Fruit fly (Drosophila melanogaster) whole organism, embryonic: ENCODE results near the gene CG7685.
A peak's percentile ranks its signal among the peaks of the same experiment; 100 is the strongest.

Experiments used
- Atf6 ChIP-seq: fragments of 200-800 bp; sonication (Bioruptor generic); IDR thresholded peaks from 2 replicates; pipeline ENCODE4 v1.3.6; 2022; ENCODE audit warnings: missing biosample characterization, missing genetic modification characterization
- BEAF-32 ChIP-seq: fragments of 200-800 bp; sonication (Bioruptor generic); optimal IDR thresholded peaks from 3 replicates; lab custom pipeline; 2017; ENCODE audit warnings: missing biosample characterization, missing genetic modification characterization, mild to moderate bottlenecking, moderate library complexity, missing genetic modification reagents
- Bgb ChIP-seq: fragments of 200-800 bp; sonication (Bioruptor generic); IDR thresholded peaks from 2 replicates; pipeline ENCODE4 v1.3.6; 2022; ENCODE audit warnings: missing biosample characterization, missing genetic modification characterization; ENCODE audit not compliant: partially characterized antibody
- CG10431 ChIP-seq: fragments of 200-800 bp; sonication (Bioruptor generic); optimal IDR thresholded peaks from 3 replicates; lab custom pipeline; 2018; ENCODE audit warnings: missing biosample characterization, mild to moderate bottlenecking, missing genetic modification characterization
- CG12236 ChIP-seq: fragments of 200-800 bp; sonication (Bioruptor generic); optimal IDR thresholded peaks from 2 replicates; lab custom pipeline; 2016; ENCODE audit warnings: missing biosample characterization, missing genetic modification characterization
- CG12769 ChIP-seq: fragments of 200-800 bp; sonication (Bioruptor generic); optimal IDR thresholded peaks from 2 replicates; lab custom pipeline; 2019; ENCODE audit warnings: missing biosample characterization, mild to moderate bottlenecking, missing genetic modification characterization, moderate library complexity
- CG13624 ChIP-seq: fragments of 200-800 bp; sonication (Bioruptor generic); optimal IDR thresholded peaks from 2 replicates; lab custom pipeline; 2016; ENCODE audit warnings: missing biosample characterization, missing genetic modification characterization
- CG15011 ChIP-seq: fragments of 200-800 bp; sonication (Bioruptor generic); optimal IDR thresholded peaks from 3 replicates; lab custom pipeline; 2018; ENCODE audit warnings: missing biosample characterization, mild to moderate bottlenecking, missing genetic modification characterization
- CG1529 ChIP-seq: fragments of 200-800 bp; sonication (Bioruptor generic); optimal IDR thresholded peaks from 3 replicates; lab custom pipeline; 2018; ENCODE audit warnings: missing biosample characterization, missing genetic modification characterization
- CG18599 ChIP-seq: fragments of 200-800 bp; sonication (Bioruptor generic); optimal IDR thresholded peaks from 3 replicates; lab custom pipeline; 2017; ENCODE audit warnings: missing biosample characterization, missing genetic modification characterization, mild to moderate bottlenecking, moderate library complexity, missing genetic modification reagents
- CG30431 ChIP-seq: fragments of 200-800 bp; sonication (Bioruptor generic); optimal IDR thresholded peaks from 2 replicates; lab custom pipeline; 2017; ENCODE audit warnings: missing biosample characterization, missing genetic modification characterization
- CG34422 ChIP-seq: fragments of 200-800 bp; sonication (Bioruptor generic); IDR thresholded peaks from 3 replicates; pipeline ENCODE4 v1.3.6; 2022; ENCODE audit warnings: missing biosample characterization, missing genetic modification characterization
- CG4360 ChIP-seq: fragments of 200-800 bp; sonication (Bioruptor generic); IDR thresholded peaks from 2 replicates; pipeline ENCODE4 v1.3.6; 2022; ENCODE audit warnings: missing biosample characterization, missing genetic modification characterization
- CG4854 ChIP-seq: fragments of 200-800 bp; sonication (Bioruptor generic); optimal IDR thresholded peaks from 2 replicates; lab custom pipeline; 2016; ENCODE audit warnings: missing biosample characterization, missing genetic modification characterization, inconsistent platforms
- CG6854 ChIP-seq: fragments of 200-800 bp; sonication (Bioruptor generic); optimal IDR thresholded peaks from 3 replicates; lab custom pipeline; 2017; ENCODE audit warnings: missing biosample characterization, mild to moderate bottlenecking, missing genetic modification characterization
- CG7963 ChIP-seq: fragments of 200-800 bp; sonication (Bioruptor generic); IDR thresholded peaks from 3 replicates; pipeline ENCODE4 v1.3.6; 2022; ENCODE audit warnings: missing biosample characterization, missing genetic modification characterization; ENCODE audit not compliant: partially characterized antibody
- CG8765 ChIP-seq: fragments of 200-800 bp; sonication (Bioruptor generic); IDR thresholded peaks from 2 replicates; pipeline ENCODE4 v1.3.6; 2022; ENCODE audit warnings: missing biosample characterization, missing genetic modification characterization
- CG8944 ChIP-seq: fragments of 200-800 bp; sonication (Bioruptor generic); optimal IDR thresholded peaks from 3 replicates; lab custom pipeline; 2016; ENCODE audit warnings: missing biosample characterization, missing genetic modification characterization
- CG9932 ChIP-seq: fragments of 200-800 bp; sonication (Bioruptor generic); IDR thresholded peaks from 2 replicates; pipeline ENCODE4 v1.3.6; 2022; ENCODE audit warnings: missing biosample characterization, missing genetic modification characterization
- Dll ChIP-seq: fragments of 200-800 bp; sonication (Bioruptor generic); IDR thresholded peaks from 4 replicates; pipeline ENCODE4 v1.3.6; 2022; ENCODE audit warnings: missing biosample characterization, missing genetic modification characterization; ENCODE audit not compliant: partially characterized antibody
- ERR ChIP-seq: fragments of 200-800 bp; sonication (Bioruptor generic); optimal IDR thresholded peaks from 2 replicates; lab custom pipeline; 2016; ENCODE audit warnings: missing biosample characterization, missing genetic modification characterization
- Fer1 ChIP-seq: fragments of 200-800 bp; sonication (Bioruptor generic); optimal IDR thresholded peaks from 2 replicates; lab custom pipeline; 2017; ENCODE audit warnings: missing biosample characterization, mild to moderate bottlenecking, missing genetic modification characterization
- Hmr ChIP-seq: fragments of 200-800 bp; sonication (Bioruptor generic); optimal IDR thresholded peaks from 3 replicates; lab custom pipeline; 2017; ENCODE audit warnings: mild to moderate bottlenecking, missing biosample characterization, missing genetic modification reagents, missing genetic modification characterization
- Hsf ChIP-seq: fragments of 200-800 bp; sonication (Bioruptor generic); optimal IDR thresholded peaks from 3 replicates; lab custom pipeline; 2016; ENCODE audit warnings: missing biosample characterization, missing genetic modification characterization
- Nf-YA ChIP-seq: fragments of 200-800 bp; sonication (Bioruptor generic); IDR thresholded peaks from 2 replicates; pipeline ENCODE4 v1.3.6; 2022; ENCODE audit warnings: missing biosample characterization, missing genetic modification characterization
- Rfx ChIP-seq: fragments of 200-800 bp; sonication (Bioruptor generic); IDR thresholded peaks from 2 replicates; pipeline ENCODE4 v1.3.6; 2022; ENCODE audit warnings: missing biosample characterization, missing genetic modification characterization
- crol ChIP-seq: fragments of 200-800 bp; sonication (Bioruptor generic); IDR thresholded peaks from 2 replicates; pipeline ENCODE4 v1.3.6; 2022; ENCODE audit warnings: missing biosample characterization, missing genetic modification characterization
- ewg ChIP-seq: fragments of 200-800 bp; sonication (Bioruptor generic); optimal IDR thresholded peaks from 3 replicates; lab custom pipeline; 2017; ENCODE audit warnings: mild to moderate bottlenecking, missing biosample characterization, missing genetic modification reagents, missing genetic modification characterization
- fd96Cb ChIP-seq: fragments of 200-800 bp; sonication (Bioruptor generic); optimal IDR thresholded peaks from 2 replicates; lab custom pipeline; 2018; ENCODE audit warnings: missing biosample characterization, mild to moderate bottlenecking, missing genetic modification characterization, moderate library complexity
- gem ChIP-seq: fragments of 200-800 bp; sonication (Bioruptor generic); optimal IDR thresholded peaks from 2 replicates; lab custom pipeline; 2019; ENCODE audit warnings: missing biosample characterization, mild to moderate bottlenecking, missing genetic modification characterization, moderate library complexity
- grau ChIP-seq: fragments of 200-800 bp; optimal IDR thresholded peaks from 3 replicates; lab custom pipeline; 2019; ENCODE audit warnings: missing biosample characterization, mild to moderate bottlenecking, missing genetic modification characterization, moderate library complexity
- hb ChIP-seq: fragments of 200-800 bp; sonication (Bioruptor generic); IDR thresholded peaks from 3 replicates; pipeline ENCODE4 v1.3.6; 2022; ENCODE audit warnings: missing biosample characterization, missing genetic modification characterization; ENCODE audit not compliant: partially characterized antibody
- mam ChIP-seq: fragments of 200-800 bp; sonication (Bioruptor generic); optimal IDR thresholded peaks from 3 replicates; lab custom pipeline; 2016; ENCODE audit warnings: missing biosample characterization, missing genetic modification characterization
- scrt ChIP-seq: fragments of 200-800 bp; sonication (Bioruptor generic); optimal IDR thresholded peaks from 2 replicates; lab custom pipeline; 2018; ENCODE audit warnings: missing biosample characterization, mild to moderate bottlenecking, missing genetic modification characterization, moderate library complexity
- sens ChIP-seq: fragments of 200-800 bp; sonication (Bioruptor generic); peaks from one replicate; lab custom pipeline; 2016; ENCODE audit warnings: missing biosample characterization, missing genetic modification characterization
- sisA ChIP-seq: fragments of 200-800 bp; sonication (Bioruptor generic); IDR thresholded peaks from 2 replicates; pipeline ENCODE4 v1.3.6; 2022; ENCODE audit warnings: missing biosample characterization, missing genetic modification characterization
- sna ChIP-seq: fragments of 200-800 bp; sonication (Bioruptor generic); IDR thresholded peaks from 2 replicates; pipeline ENCODE4 v1.3.6; 2022; ENCODE audit warnings: missing biosample characterization, missing genetic modification characterization; ENCODE audit not compliant: partially characterized antibody
- tx ChIP-seq: fragments of 200-800 bp; sonication (Bioruptor generic); optimal IDR thresholded peaks from 2 replicates; lab custom pipeline; 2016; ENCODE audit warnings: missing biosample characterization, missing genetic modification characterization
- unc-4 ChIP-seq: fragments of 200-800 bp; sonication (Bioruptor generic); IDR thresholded peaks from 2 replicates; pipeline ENCODE4 v1.3.6; 2022; ENCODE audit warnings: missing biosample characterization, missing genetic modification characterization; ENCODE audit not compliant: partially characterized antibody

The CG7685 gene

dm6 chr3R:18360630-18361260 lies 44.0 kb upstream of the CG7685 start, which contains the start of gene CG15803 (continued):
- no peak for TF ChIP-seq CG15011 (GFP tag; lab: Kevin White, UChicago)
- no peak for TF ChIP-seq CG10431 (GFP tag; lab: Kevin White, UChicago)
- no peak for TF ChIP-seq CG13624 (GFP tag; lab: Kevin White, UChicago)
- TF ChIP-seq CG8765 (GFP tag; lab: Robert Waterston, UW): no peak
- TF ChIP-seq Hsf: no peak
- peak; percentile 26 for TF ChIP-seq scrt
- peak; percentile 6 for TF ChIP-seq Fer1 (GFP tag; lab: Kevin White, UChicago)
- TF ChIP-seq sisA (GFP tag; lab: Robert Waterston, UW): 0 out of 2 replicates have a peak, but pooled peaks have one; percentile 20
- no peak for TF ChIP-seq CG1529
- peak; percentile 37; the same call in 1 of the 2 replicates for TF ChIP-seq CG9932 (GFP tag; lab: Robert Waterston, UW)
- peak; percentile 55 for TF ChIP-seq CG18599 (GFP tag; lab: Kevin White, UChicago)
- peak; percentile 30 for TF ChIP-seq gem (tag; lab: Kevin White, UChicago)
- TF ChIP-seq Atf6 (GFP tag; lab: Robert Waterston, UW): peak; percentile 23; the same call in 1 of the 2 replicates
- no peak for TF ChIP-seq hb (GFP tag; lab: Robert Waterston, UW)
- TF ChIP-seq CG4854 (GFP tag; lab: Kevin White, UChicago): no peak
- no peak for TF ChIP-seq sens (GFP tag; lab: Kevin White, UChicago)
- TF ChIP-seq CG8944 (GFP tag; lab: Kevin White, UChicago): no peak
- TF ChIP-seq unc-4 (GFP tag; lab: Robert Waterston, UW): 0 out of 2 replicates have a peak, but pooled peaks have one; percentile 15
- no peak for TF ChIP-seq CG4360 (GFP tag; lab: Robert Waterston, UW)
- no peak for TF ChIP-seq CG7963 (GFP tag; lab: Robert Waterston, UW)
- no peak for TF ChIP-seq fd96Cb (tag; lab: Kevin White, UChicago)
- TF ChIP-seq CG12236 (GFP tag; lab: Kevin White, UChicago): no peak
- TF ChIP-seq grau: peak; percentile 8
- TF ChIP-seq CG6854 (GFP tag; lab: Kevin White, UChicago): no peak
- TF ChIP-seq Dll (GFP tag; lab: Robert Waterston, UW): 0 out of 4 replicates have a peak, but pooled peaks have one; percentile 17
- no peak for TF ChIP-seq CG30431
- peak; percentile 25 for TF ChIP-seq Hmr (GFP tag; lab: Kevin White, UChicago)
- peak; percentile 72 for TF ChIP-seq CG12769 (tag; lab: Kevin White, UChicago)
- 0 out of 3 replicates have a peak, but pooled peaks have one; percentile 38 for TF ChIP-seq CG34422
- 0 out of 2 replicates have a peak, but pooled peaks have one; percentile 19 for TF ChIP-seq Bgb
- peak; percentile 68 for TF ChIP-seq crol (GFP tag; lab: Robert Waterston, UW)
- TF ChIP-seq Nf-YA: no peak
- TF ChIP-seq ERR (GFP tag; lab: Kevin White, UChicago): no peak
- TF ChIP-seq sna (GFP tag; lab: Robert Waterston, UW): 0 out of 2 replicates have a peak, but pooled peaks have one; percentile 24
- no peak for TF ChIP-seq tx (GFP tag; lab: Kevin White, UChicago)
- TF ChIP-seq mam (GFP tag; lab: Kevin White, UChicago): peak; percentile 18
- TF ChIP-seq, all 482 proteins: peak for 42

dm6 chr3R:18361694-18362093 lies 43.0 kb upstream of the CG7685 start, which contains the start of gene hmw:
TSS of gene hmw (plus strand) at chr3R:18361994.
- peak; percentile 37; the same call in 1 of the 2 replicates for TF ChIP-seq Rfx
- TF ChIP-seq BEAF-32 (GFP tag; lab: Kevin White, UChicago): no peak
- TF ChIP-seq ewg (GFP tag; lab: Kevin White, UChicago): peak; percentile 24
